Worm (Caenorhabditis elegans) whole organism, L1 larva: ENCODE measurements around the gene C25E10.5.
A peak's percentile ranks its signal among the peaks of the same experiment; 100 is the strongest.

Experiments
- aly-2 ChIP-seq: fragments of 150-350 bp; optimal IDR thresholded peaks from 2 replicates; lab custom pipeline; 2014; ENCODE audit warnings: missing biosample characterization, missing genetic modification characterization
- blmp-1 ChIP-seq: fragments of 150-350 bp; optimal IDR thresholded peaks from 2 replicates; lab custom pipeline; 2014; ENCODE audit warnings: missing biosample characterization, missing genetic modification characterization
- dpl-1 ChIP-seq, 3 experiments: fragments of 150-350 bp in 2 of 3; sonication (generic microtip) in 1 of 3; optimal IDR thresholded peaks; 2 replicates each; lab custom pipeline; 2014 to 2017; ENCODE audit warnings: missing biosample characterization in 3 of 3, missing genetic modification characterization in 3 of 3, missing genetic modification reagents in 3 of 3
- efl-1 ChIP-seq, 4 experiments: fragments of 150-350 bp; optimal IDR thresholded peaks in 3 of 4; peaks in 1 of 4; 1 replicate in 1 of 4; 2 replicates in 3 of 4; lab custom pipeline; 2014; ENCODE audit warnings: missing biosample characterization in 2 of 4, missing genetic modification characterization in 2 of 4, missing genetic modification reagents in 2 of 4
- efl-3 ChIP-seq: fragments of 200-800 bp; sonication (Bioruptor generic); optimal IDR thresholded peaks from 2 replicates; lab custom pipeline; 2018; ENCODE audit warnings: mild to moderate bottlenecking, missing genetic modification characterization, missing compliant biosample characterization
- egl-13 ChIP-seq: sonication (generic microtip); optimal IDR thresholded peaks from 2 replicates; lab custom pipeline; 2016; ENCODE audit warnings: missing genotype, missing genetic modification reagents, missing genetic modification characterization, missing compliant biosample characterization
- egl-27 ChIP-seq, 2 experiments: fragments of 150-350 bp in 1 of 2; sonication (generic microtip); optimal IDR thresholded peaks; 3 replicates each; lab custom pipeline; 2017 to 2018; ENCODE audit warnings: missing biosample characterization in 2 of 2, missing genetic modification characterization in 2 of 2, missing genetic modification reagents in 2 of 2
- elt-3 ChIP-seq, 6 experiments: fragments of 150-350 bp in 1 of 6; sonication (generic microtip); optimal IDR thresholded peaks; 2 replicates each; lab custom pipeline; 2017 to 2018; ENCODE audit warnings: missing biosample characterization in 6 of 6, missing genetic modification characterization in 6 of 6, inconsistent platforms in 1 of 6
- irx-1 ChIP-seq: sonication (generic microtip); optimal IDR thresholded peaks from 2 replicates; lab custom pipeline; 2016; ENCODE audit warnings: missing genetic modification characterization, missing compliant biosample characterization
- jun-1 ChIP-seq: fragments of 150-350 bp; optimal IDR thresholded peaks from 2 replicates; lab custom pipeline; 2014; ENCODE audit warnings: missing biosample characterization, missing genetic modification reagents, missing genetic modification characterization
- lin-13 ChIP-seq: fragments of 150-350 bp; optimal IDR thresholded peaks from 2 replicates; lab custom pipeline; 2014; ENCODE audit warnings: missing biosample characterization, missing genetic modification reagents, missing genetic modification characterization
- lin-14 ChIP-seq: fragments of 200-800 bp; sonication (Bioruptor generic); optimal IDR thresholded peaks from 2 replicates; lab custom pipeline; 2018; ENCODE audit warnings: mild to moderate bottlenecking, missing genetic modification characterization, moderate library complexity, missing compliant biosample characterization
- lin-35 ChIP-seq, 2 experiments: fragments of 150-350 bp; optimal IDR thresholded peaks; 2 replicates each; lab custom pipeline; 2014; ENCODE audit warnings: missing biosample characterization in 2 of 2, missing genetic modification characterization in 2 of 2, missing genetic modification reagents in 2 of 2
- lir-3 ChIP-seq: sonication (generic microtip); optimal IDR thresholded peaks from 2 replicates; lab custom pipeline; 2016; ENCODE audit warnings: mild to moderate bottlenecking, missing genetic modification characterization, moderate library complexity, missing compliant biosample characterization; ENCODE audit not compliant: poor library complexity
- lsy-2 ChIP-seq, 2 experiments: fragments of 150-350 bp; optimal IDR thresholded peaks; 2 replicates each; lab custom pipeline; 2014; ENCODE audit warnings: missing biosample characterization in 2 of 2, missing genetic modification characterization in 2 of 2
- mab-9 ChIP-seq: fragments of 200-800 bp; sonication (Bioruptor generic); IDR thresholded peaks from 2 replicates; pipeline ENCODE4 v1.3.6; 2022; ENCODE audit warnings: missing genetic modification reagents, missing genetic modification characterization, missing compliant biosample characterization
- mdl-1 ChIP-seq, 2 experiments: fragments of 150-350 bp; optimal IDR thresholded peaks; 2 replicates each; lab custom pipeline; 2014 to 2017; ENCODE audit warnings: missing biosample characterization in 2 of 2, missing genetic modification characterization in 2 of 2, inconsistent platforms in 1 of 2
- mep-1 ChIP-seq: fragments of 150-350 bp; optimal IDR thresholded peaks from 2 replicates; lab custom pipeline; 2014; ENCODE audit warnings: missing biosample characterization, missing genetic modification characterization
- nhr-11 ChIP-seq: fragments of 150-350 bp; optimal IDR thresholded peaks from 2 replicates; lab custom pipeline; 2014; ENCODE audit warnings: missing biosample characterization, missing genetic modification characterization
- nhr-19 ChIP-seq: fragments of 200-800 bp; sonication (Bioruptor generic); conservative IDR thresholded peaks from 2 replicates; pipeline ENCODE4 v1.3.6; 2022; ENCODE audit warnings: missing genetic modification characterization, missing compliant biosample characterization
- nhr-20 ChIP-seq: sonication (generic microtip); optimal IDR thresholded peaks from 2 replicates; lab custom pipeline; 2016; ENCODE audit warnings: mild to moderate bottlenecking, missing genetic modification characterization, missing compliant biosample characterization
- nhr-237 ChIP-seq: fragments of 150-350 bp; optimal IDR thresholded peaks from 2 replicates; lab custom pipeline; 2014; ENCODE audit warnings: missing biosample characterization, missing genetic modification characterization
- nhr-71 ChIP-seq: sonication (generic microtip); optimal IDR thresholded peaks from 2 replicates; lab custom pipeline; 2016; ENCODE audit warnings: mild to moderate bottlenecking, missing genetic modification characterization, moderate library complexity, missing compliant biosample characterization
- nhr-84 ChIP-seq: sonication (generic microtip); optimal IDR thresholded peaks from 2 replicates; lab custom pipeline; 2017; ENCODE audit warnings: missing biosample characterization, missing genetic modification characterization
- nhr-85 ChIP-seq: sonication (generic microtip); peaks from one replicate; lab custom pipeline; 2016; ENCODE audit warnings: missing genetic modification characterization, inconsistent platforms, missing compliant biosample characterization
- nhr-90 ChIP-seq: sonication (generic microtip); optimal IDR thresholded peaks from 2 replicates; lab custom pipeline; 2016; ENCODE audit warnings: mild to moderate bottlenecking, missing genetic modification characterization, missing compliant biosample characterization; ENCODE audit not compliant: poor library complexity
- pag-3 ChIP-seq: sonication (generic microtip); optimal IDR thresholded peaks from 2 replicates; lab custom pipeline; 2017; ENCODE audit warnings: missing genetic modification characterization, mild to moderate bottlenecking, missing compliant biosample characterization, antibody characterized with exemption, borderline replicate concordance; ENCODE audit not compliant: insufficient read depth
- pax-3 ChIP-seq: fragments of 200-800 bp; sonication (Bioruptor generic); optimal IDR thresholded peaks from 2 replicates; lab custom pipeline; 2018; ENCODE audit warnings: mild to moderate bottlenecking, missing genetic modification characterization, moderate library complexity, missing compliant biosample characterization
- snu-23 ChIP-seq: sonication (generic microtip); optimal IDR thresholded peaks from 2 replicates; lab custom pipeline; 2016; ENCODE audit warnings: missing genetic modification characterization, missing compliant biosample characterization
- sup-37 ChIP-seq: fragments of 200-800 bp; sonication (Bioruptor generic); optimal IDR thresholded peaks from 2 replicates; lab custom pipeline; 2018; ENCODE audit warnings: mild to moderate bottlenecking, missing genetic modification characterization, missing compliant biosample characterization
- tbx-2 ChIP-seq: sonication (generic microtip); optimal IDR thresholded peaks from 2 replicates; lab custom pipeline; 2016; ENCODE audit warnings: missing genetic modification characterization, missing compliant biosample characterization
- unc-130 ChIP-seq: fragments of 150-350 bp; optimal IDR thresholded peaks from 2 replicates; lab custom pipeline; 2017; ENCODE audit warnings: missing biosample characterization, missing genetic modification characterization, inconsistent platforms
- unc-62 ChIP-seq: fragments of 150-350 bp; optimal IDR thresholded peaks from 2 replicates; lab custom pipeline; 2014; ENCODE audit warnings: missing biosample characterization, missing genetic modification reagents, missing genetic modification characterization
- unc-86 ChIP-seq: sonication (generic microtip); optimal IDR thresholded peaks from 2 replicates; lab custom pipeline; 2016; ENCODE audit warnings: missing genetic modification characterization, missing compliant biosample characterization
- vab-15 ChIP-seq: sonication (generic microtip); optimal IDR thresholded peaks from 2 replicates; lab custom pipeline; 2017; ENCODE audit warnings: missing genotype, mild to moderate bottlenecking, missing genetic modification characterization, missing compliant biosample characterization
- zag-1 ChIP-seq: fragments of 150-350 bp; optimal IDR thresholded peaks from 2 replicates; lab custom pipeline; 2014; ENCODE audit warnings: missing biosample characterization, missing genetic modification characterization
- zip-4 ChIP-seq: fragments of 200-800 bp; sonication (Bioruptor generic); optimal IDR thresholded peaks from 2 replicates; lab custom pipeline; 2018; ENCODE audit warnings: mild to moderate bottlenecking, missing genetic modification characterization, moderate library complexity, missing compliant biosample characterization

C25E10.5 gene

DNA sequence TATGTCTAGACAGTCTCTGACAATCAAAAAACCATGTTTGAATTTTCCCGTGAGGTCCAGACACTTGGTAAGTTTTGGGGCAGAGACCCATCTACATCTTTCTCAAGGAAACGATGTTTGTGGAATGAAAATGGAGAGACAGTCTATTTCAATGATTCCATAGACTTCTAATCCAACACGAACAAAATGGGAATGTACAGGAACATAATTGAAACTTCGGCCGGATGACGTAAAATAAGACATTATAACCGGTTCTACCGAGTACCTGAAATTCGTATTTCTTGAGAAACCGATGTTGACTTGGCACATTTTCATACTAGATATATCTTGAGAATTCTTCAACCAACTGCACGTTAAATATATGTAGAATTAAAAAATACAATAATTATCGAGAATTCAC is 42.2 kb upstream of the C25E10.5 start, which contains the start of gene str-87:
Gene str-87 (minus strand): TSS at position 101 of the 400 bp plus-strand sequence.
- no peak for TF ChIP-seq lir-3 (tag; lab: Kevin White, UChicago)
- TF ChIP-seq pag-3 (tag; lab: Kevin White, UChicago): no peak
- TF ChIP-seq zip-4 (GFP tag; lab: Kevin White, UChicago): no peak
- no peak for TF ChIP-seq zag-1 (tag; lab: Kevin White, UChicago)
- TF ChIP-seq nhr-19 (GFP tag; lab: Robert Waterston, UW): no peak
- TF ChIP-seq nhr-20 (tag; lab: Kevin White, UChicago): no peak
- TF ChIP-seq nhr-237 (tag; lab: Kevin White, UChicago): no peak
- TF ChIP-seq lin-13 (GFP tag; lab: Kevin White, UChicago): no peak
- TF ChIP-seq sup-37 (GFP tag; lab: Kevin White, UChicago): no peak
- TF ChIP-seq egl-13 (tag; lab: Kevin White, UChicago): no peak
- TF ChIP-seq nhr-85 (tag; lab: Kevin White, UChicago): no peak
- TF ChIP-seq tbx-2 (tag; lab: Kevin White, UChicago): no peak
- no peak for TF ChIP-seq dpl-1 (GFP tag; optimal IDR thresholded peaks at IDR 0.05; lab: Kevin White, UChicago)
- TF ChIP-seq unc-62: no peak
- TF ChIP-seq nhr-84: no peak
- TF ChIP-seq egl-27 (tag; optimal IDR thresholded peaks at IDR 0.05; lab: Kevin White, UChicago): no peak
- TF ChIP-seq vab-15: no peak
- TF ChIP-seq mdl-1 (tag; optimal IDR thresholded peaks at IDR 0.05; lab: Kevin White, UChicago): no peak
- no peak for TF ChIP-seq blmp-1 (tag; lab: Kevin White, UChicago)
- TF ChIP-seq, all 84 proteins: peak for 0

DNA sequence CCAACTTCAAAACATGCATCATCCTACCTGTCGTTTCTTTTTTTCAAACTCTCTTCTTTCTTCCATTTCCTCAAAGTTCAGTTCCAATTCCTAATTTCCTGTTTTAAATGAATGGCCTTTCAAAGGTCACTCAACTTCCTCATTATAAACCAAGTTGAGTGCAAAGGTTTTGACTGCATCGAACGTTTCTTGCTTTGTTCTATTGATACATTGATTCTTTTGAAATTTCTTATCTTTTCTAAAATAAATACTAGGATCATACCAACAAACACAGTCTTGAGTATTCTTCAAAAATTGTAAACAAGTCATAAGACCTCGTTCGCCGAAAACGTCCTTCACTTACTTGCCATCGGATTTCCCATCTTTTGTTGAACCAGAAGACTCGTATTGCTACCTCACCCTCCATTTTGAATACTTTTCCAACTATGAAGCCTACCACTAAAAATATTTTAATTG is 40.1 kb upstream of the C25E10.5 start, which contains the start of gene F59E11.7:
Gene F59E11.7 (plus strand): TSS at position 51 of the 456 bp plus-strand sequence.
- TF ChIP-seq irx-1 (no peak), mep-1 (tag; lab: Kevin White, UChicago) (peak; percentile 5), mab-9 (GFP tag; lab: Robert Waterston, UW) (no peak), snu-23 (GFP tag; lab: Kevin White, UChicago) (peak; percentile 19), nhr-11 (tag; lab: Kevin White, UChicago) (no peak), lin-35 (GFP tag; optimal IDR thresholded peaks at IDR 0.05; lab: Kevin White, UChicago) (peak in 1 of 2 experiments; percentile 2), nhr-85 (tag; lab: Kevin White, UChicago) (peak; percentile 73), nhr-20 (tag; lab: Kevin White, UChicago) (peak; percentile 16), blmp-1 (tag; lab: Kevin White, UChicago) (peak; percentile 33), lin-14 (GFP tag; lab: Kevin White, UChicago) (peak; percentile 52), unc-86 (tag; lab: Kevin White, UChicago) (no peak), aly-2 (tag; lab: Kevin White, UChicago) (no peak), efl-1 (optimal IDR thresholded peaks at IDR 0.05; lab: Kevin White, UChicago) (no peak), efl-1 (GFP tag; optimal IDR thresholded peaks at IDR 0.05 in 1 of 2; lab: Kevin White, UChicago) (peak in 1 of 2 experiments; percentile 71), elt-3 (tag; optimal IDR thresholded peaks at IDR 0.05; lab: Kevin White, UChicago) (peak in 1 of 6 experiments; percentile 37)
- TF ChIP-seq, all 84 proteins: peak for 9

DNA sequence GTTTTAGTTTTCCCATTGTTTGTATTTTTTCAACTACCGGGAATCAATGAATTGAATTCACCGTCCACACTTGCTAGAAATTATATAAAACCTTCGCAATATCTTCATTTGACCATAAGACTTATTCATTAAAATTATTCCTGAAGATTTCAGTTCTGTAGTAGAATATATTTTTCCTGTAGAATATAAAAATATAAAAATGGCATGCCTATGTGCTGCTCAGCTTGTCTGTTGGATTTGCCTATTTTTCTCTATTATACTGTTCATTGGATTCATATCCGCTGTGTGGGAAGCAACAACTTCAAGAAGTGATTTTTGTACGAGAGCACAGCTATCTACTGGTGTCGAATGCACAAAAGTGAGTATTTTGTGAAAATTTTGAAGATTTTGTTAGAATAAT is 38.7 kb upstream of the C25E10.5 start, which contains the start of gene F59E11.6:
Gene F59E11.6 (plus strand): TSS at position 111 of the 400 bp plus-strand sequence.
- TF ChIP-seq egl-13 (tag; lab: Kevin White, UChicago): no peak
- peak; percentile 53 for TF ChIP-seq nhr-85 (tag; lab: Kevin White, UChicago)

DNA sequence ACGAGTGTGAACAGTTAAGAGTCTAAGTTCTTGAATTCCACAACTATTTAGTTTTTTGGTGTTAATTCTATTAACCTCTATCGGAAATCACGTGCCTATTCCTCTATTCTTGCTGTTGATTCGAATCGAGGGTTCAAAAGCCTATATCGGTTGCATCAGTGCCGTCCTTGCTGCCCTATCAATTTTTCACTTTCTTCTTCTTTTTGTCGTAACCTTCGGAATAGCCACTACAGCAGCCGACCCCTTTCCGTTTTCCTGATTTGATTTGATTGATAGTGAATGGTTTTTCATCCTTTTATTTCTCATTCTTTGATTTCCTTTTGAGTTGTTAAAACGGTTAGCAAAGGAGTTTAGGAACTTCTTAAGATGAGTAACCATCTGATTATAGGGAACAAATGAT is 36.1 kb upstream of the C25E10.5 start:
- TF ChIP-seq nhr-90 (peak; percentile 35), pax-3 (no peak), lin-14 (GFP tag; lab: Kevin White, UChicago) (peak; percentile 61), nhr-20 (tag; lab: Kevin White, UChicago) (peak; percentile 63), jun-1 (tag; lab: Kevin White, UChicago) (no peak), blmp-1 (tag; lab: Kevin White, UChicago) (peak; percentile 96), snu-23 (GFP tag; lab: Kevin White, UChicago) (peak; percentile 48), zag-1 (tag; lab: Kevin White, UChicago) (no peak), efl-3 (GFP tag; lab: Kevin White, UChicago) (no peak), tbx-2 (tag; lab: Kevin White, UChicago) (peak; percentile 23), nhr-19 (GFP tag; lab: Robert Waterston, UW) (peak; percentile 11), nhr-71 (tag; lab: Kevin White, UChicago) (peak; percentile 30), lsy-2 (tag; optimal IDR thresholded peaks at IDR 0.05; lab: Kevin White, UChicago) (peak in 1 of 2 experiments; percentile 3), unc-130 (tag; lab: Kevin White, UChicago) (peak; percentile 23), elt-3 (tag; optimal IDR thresholded peaks at IDR 0.05; lab: Kevin White, UChicago) (peak in 4 of 6 experiments; percentile 44 to 91 (median 86)), nhr-85 (tag; lab: Kevin White, UChicago) (peak; percentile 93)
